Fruit fly (Drosophila melanogaster) Kc167 (cell line): ENCODE measurements around the gene CG42271.

Source experiments
- Myc ChIP-seq: fragments of >200 bp; optimal IDR thresholded peaks from 2 replicates; lab custom pipeline; 2017; ENCODE audit warnings: missing external identifiers
- Sin3A ChIP-seq: fragments of >200 bp; optimal IDR thresholded peaks from 2 replicates; lab custom pipeline; 2018; ENCODE audit warnings: missing external identifiers
- h ChIP-seq: fragments of >200 bp; optimal IDR thresholded peaks from 3 replicates; lab custom pipeline; 2018; ENCODE audit warnings: missing external identifiers
- psq ChIP-seq: fragments of >200 bp; optimal IDR thresholded peaks from 2 replicates; lab custom pipeline; 2017; ENCODE audit warnings: missing external identifiers
- ttk ChIP-seq: sonication (Bioruptor generic); optimal IDR thresholded peaks from 2 replicates; lab custom pipeline; 2017; ENCODE audit warnings: missing external identifiers

DNA sequence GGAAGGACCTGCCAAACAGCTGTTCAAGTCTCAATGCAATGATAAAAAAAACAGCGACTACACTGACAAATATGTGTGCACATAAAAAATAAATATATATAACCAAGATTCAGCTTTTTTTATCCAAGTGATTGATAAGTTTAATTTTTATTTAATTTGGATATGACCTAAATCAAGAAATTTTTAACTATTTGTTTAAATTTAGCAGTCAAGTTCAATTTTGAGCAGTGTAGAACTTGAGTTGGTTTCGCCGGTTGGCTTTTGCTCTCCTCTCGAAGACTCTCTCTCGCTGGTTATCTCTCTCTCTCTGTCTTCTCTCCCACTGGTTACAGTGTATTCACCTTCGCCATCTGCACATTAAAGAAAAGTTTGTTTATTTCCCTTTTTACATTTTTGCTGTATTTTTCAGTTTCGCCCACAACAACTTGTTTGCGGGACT is 15.8 kb downstream of the CG42271 start:
- TF ChIP-seq Myc (lab: Kevin White, UChicago) (no peak), psq (lab: Kevin White, UChicago) (no peak), h (no peak), Sin3A (no peak), ttk (lab: Kevin White, UChicago) (no peak)
